Worm (Caenorhabditis elegans) whole organism, L3 larva: Measurements from ENCODE around the gene Y66C5A.2.

ENCODE experiments used
- R02D3.7 ChIP-seq: fragments of 150-350 bp; optimal IDR thresholded peaks from 2 replicates; lab custom pipeline; 2014; ENCODE audit warnings: missing biosample characterization, missing genetic modification characterization
- ZK546.5 ChIP-seq: sonication (generic microtip); optimal IDR thresholded peaks from 2 replicates; lab custom pipeline; 2017; ENCODE audit warnings: missing biosample characterization, missing genetic modification characterization
- aly-2 ChIP-seq: fragments of 150-350 bp; optimal IDR thresholded peaks from 2 replicates; lab custom pipeline; 2014; ENCODE audit warnings: missing biosample characterization, missing genetic modification characterization
- ama-1 ChIP-seq: fragments of 150-350 bp; optimal IDR thresholded peaks from 2 replicates; lab custom pipeline; 2018
- ceh-28 ChIP-seq: fragments of 150-350 bp; optimal IDR thresholded peaks from 2 replicates; lab custom pipeline; 2014; ENCODE audit warnings: missing biosample characterization, missing genetic modification reagents, missing genetic modification characterization
- ceh-82 ChIP-seq: fragments of 150-350 bp; optimal IDR thresholded peaks from 2 replicates; lab custom pipeline; 2014; ENCODE audit warnings: missing biosample characterization, missing genetic modification characterization
- ceh-9 ChIP-seq: sonication (generic microtip); optimal IDR thresholded peaks from 2 replicates; lab custom pipeline; 2018; ENCODE audit warnings: missing biosample characterization, missing genetic modification characterization
- egl-5 ChIP-seq: fragments of 150-350 bp; optimal IDR thresholded peaks from 2 replicates; lab custom pipeline; 2017; ENCODE audit warnings: missing biosample characterization, missing genetic modification reagents, missing genetic modification characterization, inconsistent platforms
- elt-1 ChIP-seq: fragments of 150-350 bp; optimal IDR thresholded peaks from 2 replicates; lab custom pipeline; 2014; ENCODE audit warnings: missing biosample characterization, missing genetic modification characterization
- elt-2 ChIP-seq: sonication (generic microtip); optimal IDR thresholded peaks from 2 replicates; lab custom pipeline; 2016; ENCODE audit warnings: missing genetic modification reagents, mild to moderate bottlenecking, missing genetic modification characterization, missing compliant biosample characterization
- elt-3 ChIP-seq, 3 experiments: fragments of 150-350 bp in 1 of 3; sonication (generic microtip) in 2 of 3; optimal IDR thresholded peaks; 2 replicates in 2 of 3; 4 replicates in 1 of 3; lab custom pipeline; 2014 to 2017; ENCODE audit warnings: missing biosample characterization in 3 of 3, missing genetic modification characterization in 3 of 3
- eor-1 ChIP-seq, 2 experiments: fragments of 150-350 bp; optimal IDR thresholded peaks; 2 replicates each; lab custom pipeline; 2014 to 2018; ENCODE audit warnings: missing biosample characterization in 2 of 2, missing genetic modification characterization in 2 of 2
- fkh-10 ChIP-seq: sonication (generic microtip); optimal IDR thresholded peaks from 2 replicates; lab custom pipeline; 2017; ENCODE audit warnings: missing biosample characterization, missing genetic modification reagents, missing genetic modification characterization
- fkh-2 ChIP-seq: fragments of 150-350 bp; optimal IDR thresholded peaks from 2 replicates; lab custom pipeline; 2014; ENCODE audit warnings: missing biosample characterization, missing genetic modification reagents, missing genetic modification characterization
- fos-1 ChIP-seq: fragments of 150-350 bp; optimal IDR thresholded peaks from 2 replicates; lab custom pipeline; 2014; ENCODE audit warnings: missing biosample characterization, missing genetic modification characterization
- jun-1 ChIP-seq: fragments of 150-350 bp; optimal IDR thresholded peaks from 2 replicates; lab custom pipeline; 2014; ENCODE audit warnings: missing biosample characterization, missing genetic modification reagents, missing genetic modification characterization
- lin-39 ChIP-seq: fragments of 150-350 bp; optimal IDR thresholded peaks from 2 replicates; lab custom pipeline; 2018; ENCODE audit warnings: missing biosample characterization, missing genetic modification reagents, missing genetic modification characterization
- lsy-12 ChIP-seq: sonication (generic microtip); optimal IDR thresholded peaks from 2 replicates; lab custom pipeline; 2016; ENCODE audit warnings: mild to moderate bottlenecking, missing genetic modification characterization, missing compliant biosample characterization
- mdl-1 ChIP-seq: fragments of 150-350 bp; optimal IDR thresholded peaks from 2 replicates; lab custom pipeline; 2014; ENCODE audit warnings: missing biosample characterization, missing genetic modification characterization
- nfya-1 ChIP-seq: sonication (generic microtip); optimal IDR thresholded peaks from 2 replicates; lab custom pipeline; 2017; ENCODE audit warnings: missing genetic modification characterization, mild to moderate bottlenecking, missing compliant biosample characterization, antibody characterized with exemption, moderate library complexity; ENCODE audit not compliant: insufficient read depth
- nhr-12 ChIP-seq: fragments of 150-350 bp; optimal IDR thresholded peaks from 2 replicates; lab custom pipeline; 2014; ENCODE audit warnings: missing biosample characterization, missing genetic modification characterization
- nhr-23 ChIP-seq: fragments of 150-350 bp; optimal IDR thresholded peaks from 2 replicates; lab custom pipeline; 2014; ENCODE audit warnings: missing biosample characterization, missing genetic modification reagents, missing genetic modification characterization
- nhr-237 ChIP-seq: fragments of 150-350 bp; optimal IDR thresholded peaks from 2 replicates; lab custom pipeline; 2014; ENCODE audit warnings: missing biosample characterization, missing genetic modification characterization
- nhr-25 ChIP-seq: sonication (generic microtip); optimal IDR thresholded peaks from 2 replicates; lab custom pipeline; 2017; ENCODE audit warnings: missing biosample characterization, missing genetic modification characterization
- nhr-28 ChIP-seq: fragments of 150-350 bp; optimal IDR thresholded peaks from 2 replicates; lab custom pipeline; 2014; ENCODE audit warnings: missing biosample characterization, missing genetic modification characterization
- nhr-43 ChIP-seq: sonication (generic microtip); optimal IDR thresholded peaks from 2 replicates; lab custom pipeline; 2016; ENCODE audit warnings: mild to moderate bottlenecking, missing genetic modification characterization, missing compliant biosample characterization; ENCODE audit not compliant: poor library complexity, severe bottlenecking
- nhr-76 ChIP-seq: fragments of 150-350 bp; sonication (generic microtip); optimal IDR thresholded peaks from 5 replicates; lab custom pipeline; 2014; ENCODE audit warnings: missing biosample characterization, missing genetic modification characterization
- nhr-77 ChIP-seq: fragments of 150-350 bp; optimal IDR thresholded peaks from 2 replicates; lab custom pipeline; 2014; ENCODE audit warnings: missing biosample characterization, missing genetic modification characterization
- pha-4 ChIP-seq: fragments of 150-350 bp; optimal IDR thresholded peaks from 2 replicates; lab custom pipeline; 2014; ENCODE audit warnings: missing biosample characterization, missing genetic modification reagents, missing genetic modification characterization
- sea-2 ChIP-seq: fragments of 150-350 bp; sonication (generic microtip); optimal IDR thresholded peaks from 4 replicates; lab custom pipeline; 2014; ENCODE audit warnings: missing biosample characterization, missing genetic modification reagents, missing genetic modification characterization
- skn-1 ChIP-seq: fragments of 150-350 bp; optimal IDR thresholded peaks from 2 replicates; lab custom pipeline; 2014; ENCODE audit warnings: missing biosample characterization, missing genetic modification characterization
- snpc-4 ChIP-seq: fragments of 150-350 bp; optimal IDR thresholded peaks from 2 replicates; lab custom pipeline; 2014; ENCODE audit warnings: missing biosample characterization, missing genetic modification characterization
- tbx-2 ChIP-seq: sonication (generic microtip); optimal IDR thresholded peaks from 2 replicates; lab custom pipeline; 2016; ENCODE audit warnings: mild to moderate bottlenecking, missing genetic modification characterization, missing compliant biosample characterization
- unc-39 ChIP-seq: sonication (generic microtip); optimal IDR thresholded peaks from 4 replicates; lab custom pipeline; 2017; ENCODE audit warnings: missing biosample characterization, missing genetic modification characterization
- zag-1 ChIP-seq: fragments of 150-350 bp; optimal IDR thresholded peaks from 2 replicates; lab custom pipeline; 2014; ENCODE audit warnings: missing biosample characterization, missing genetic modification characterization
- ztf-4 ChIP-seq: fragments of 150-350 bp; optimal IDR thresholded peaks from 2 replicates; lab custom pipeline; 2014; ENCODE audit warnings: missing biosample characterization, missing genetic modification characterization

Gene Y66C5A.2

DNA sequence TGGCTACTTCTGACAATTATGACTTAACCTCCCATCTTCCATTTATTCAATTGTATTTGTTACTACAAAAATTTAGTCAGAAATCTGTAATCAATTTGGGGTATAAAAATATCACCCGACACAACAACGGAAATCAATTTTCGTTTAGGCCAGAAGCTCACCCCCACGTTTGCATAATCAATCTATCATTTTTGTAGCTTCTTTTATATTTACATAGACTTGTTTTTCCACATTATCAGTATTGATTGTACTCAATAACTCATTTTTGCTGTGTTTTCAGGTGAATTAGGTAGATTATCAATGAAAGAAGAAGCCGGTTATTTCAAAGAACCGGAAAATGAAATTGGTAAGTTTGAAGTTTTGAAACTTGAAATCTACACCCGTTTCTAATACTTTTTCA, 13.2 kb downstream of the Y66C5A.2 start, which contains the start of gene M163.5:
TSS of gene M163.5 (plus strand) at position 301 of the 400 bp plus-strand sequence.
- TF ChIP-seq R02D3.7 (no peak), nhr-25 (tag; lab: Kevin White, UChicago) (no peak), ztf-4 (tag; lab: Kevin White, UChicago) (no peak), elt-3 (tag; optimal IDR thresholded peaks at IDR 0.05; lab: Kevin White, UChicago) (no peak), ama-1 (lab: Kevin White, UChicago) (no peak), sea-2 (GFP tag; lab: Kevin White, UChicago) (no peak), nhr-237 (tag; lab: Kevin White, UChicago) (no peak)

ce11 chrX:14476625-14477257, 16.2 kb downstream of the Y66C5A.2 start:
- no peak for TF ChIP-seq nhr-12 (tag; lab: Kevin White, UChicago)
- peak; percentile 69 for TF ChIP-seq nhr-23 (tag; lab: Kevin White, UChicago)
- TF ChIP-seq lsy-12 (tag; lab: Kevin White, UChicago): peak; percentile 14
- TF ChIP-seq elt-2 (tag; lab: Kevin White, UChicago): peak; percentile 38
- peak; percentile 68 for TF ChIP-seq jun-1 (tag; lab: Kevin White, UChicago)
- peak; percentile 73 for TF ChIP-seq skn-1 (tag; lab: Kevin White, UChicago)
- TF ChIP-seq nhr-43 (tag; lab: Kevin White, UChicago): peak; percentile 82
- TF ChIP-seq fkh-10: no peak
- no peak for TF ChIP-seq fos-1 (tag; lab: Kevin White, UChicago)
- TF ChIP-seq nhr-25 (tag; lab: Kevin White, UChicago): peak; percentile 22
- TF ChIP-seq ceh-28 (tag; lab: Kevin White, UChicago): peak; percentile 0
- TF ChIP-seq nhr-28: no peak
- peak; percentile 68 for TF ChIP-seq tbx-2 (tag; lab: Kevin White, UChicago)
- peak; percentile 98 for TF ChIP-seq snpc-4 (tag; lab: Kevin White, UChicago)
- TF ChIP-seq sea-2 (GFP tag; lab: Kevin White, UChicago): no peak
- no peak for TF ChIP-seq egl-5 (tag; lab: Kevin White, UChicago)
- TF ChIP-seq elt-3 (tag; optimal IDR thresholded peaks at IDR 0.05; lab: Kevin White, UChicago): peak in 1 of 3 experiments; percentile 22
- no peak for TF ChIP-seq fkh-2 (tag; lab: Kevin White, UChicago)

DNA sequence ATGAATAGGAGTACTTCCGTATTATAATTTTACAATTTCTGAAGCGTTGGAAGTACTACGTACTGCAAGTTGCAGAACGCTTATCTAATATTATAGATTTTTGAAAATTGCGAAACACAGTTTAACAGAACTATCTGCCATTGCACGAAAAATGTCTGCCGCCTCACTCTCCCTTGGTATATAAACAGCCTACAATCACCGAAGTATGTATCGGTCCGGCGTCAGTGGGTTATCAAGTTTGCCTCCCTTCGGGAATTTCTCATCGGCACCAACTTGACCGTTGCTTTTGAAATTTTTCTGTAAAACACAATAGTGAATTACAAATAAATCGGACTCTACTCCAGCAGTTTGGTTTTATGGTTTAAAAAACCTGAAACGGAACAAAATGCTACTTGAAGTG, 16.8 kb downstream of the Y66C5A.2 start:
- TF ChIP-seq elt-2 (tag; lab: Kevin White, UChicago) (peak; percentile 17), snpc-4 (tag; lab: Kevin White, UChicago) (peak; percentile 92), nhr-28 (no peak), aly-2 (tag; lab: Kevin White, UChicago) (no peak)

DNA sequence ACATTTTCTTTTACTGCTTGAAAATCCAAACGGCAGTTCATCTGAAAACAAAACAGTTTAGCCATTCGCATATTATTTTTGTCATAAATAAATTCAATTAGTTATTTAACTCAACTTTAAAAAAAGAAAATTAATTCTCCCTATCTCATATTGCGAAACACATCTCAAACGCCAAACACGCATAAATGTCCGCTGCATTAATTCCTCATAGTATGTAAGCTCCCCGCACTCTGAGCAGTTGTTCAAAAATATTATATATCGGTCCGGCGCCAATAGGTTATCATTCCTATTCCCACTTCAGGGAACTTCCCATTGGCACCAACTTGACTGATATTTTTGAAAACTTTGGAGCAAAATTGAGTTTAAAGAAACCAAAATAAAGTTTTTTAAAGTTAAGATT, 17.7 kb downstream of the Y66C5A.2 start:
- no peak for TF ChIP-seq eor-1 (tag; optimal IDR thresholded peaks at IDR 0.05; lab: Kevin White, UChicago)
- no peak for TF ChIP-seq nhr-12 (tag; lab: Kevin White, UChicago)
- TF ChIP-seq ZK546.5 (tag; lab: Kevin White, UChicago): no peak
- no peak for TF ChIP-seq mdl-1 (tag; lab: Kevin White, UChicago)
- peak; percentile 98 for TF ChIP-seq snpc-4 (tag; lab: Kevin White, UChicago)
- TF ChIP-seq ceh-9 (tag; lab: Kevin White, UChicago): no peak
- TF ChIP-seq jun-1 (tag; lab: Kevin White, UChicago): no peak
- TF ChIP-seq nhr-43 (tag; lab: Kevin White, UChicago): no peak
- peak; percentile 25 for TF ChIP-seq ceh-82
- TF ChIP-seq unc-39: no peak
- TF ChIP-seq zag-1 (tag; lab: Kevin White, UChicago): no peak
- no peak for TF ChIP-seq pha-4
- TF ChIP-seq elt-1 (tag; lab: Kevin White, UChicago): no peak
- TF ChIP-seq nfya-1 (tag; lab: Kevin White, UChicago): peak; percentile 36
- TF ChIP-seq fos-1 (tag; lab: Kevin White, UChicago): no peak
- no peak for TF ChIP-seq nhr-77 (tag; lab: Kevin White, UChicago)
- TF ChIP-seq nhr-28: no peak
- TF ChIP-seq lin-39: no peak
- no peak for TF ChIP-seq ztf-4 (tag; lab: Kevin White, UChicago)
- no peak for TF ChIP-seq nhr-76
- TF ChIP-seq, all 47 proteins: peak for 3
